Fruit fly (Drosophila melanogaster): ENCODE data around the gene CG16986.

CG16986 gene

dm6 chr3L:2552116-2552843 is 47.9 kb upstream of the CG16986 start (continued):
- TF ChIP-seq wor (GFP tag; IDR thresholded peaks at IDR 0.05), result 0 out of 2 replicates have a peak, but pooled peaks have one; percentile 37
- 0 out of 2 replicates have a peak, but pooled peaks have one; percentile 19 for TF ChIP-seq al (GFP tag; IDR thresholded peaks at IDR 0.05)
- TF ChIP-seq sens (GFP tag), result peak; percentile 96
- peak; percentile 72 for TF ChIP-seq CG17359 (tag; optimal IDR thresholded peaks at IDR 0.05)
- peak; percentile 47 for TF ChIP-seq caup (GFP tag; optimal IDR thresholded peaks at IDR 0.05; ENCODE audit: severe bottlenecking)
- no peak for TF ChIP-seq unc-4 (GFP tag; IDR thresholded peaks at IDR 0.05; ENCODE audit: partially characterized antibody)
- peak; percentile 37 for TF ChIP-seq fd64A (GFP tag; optimal IDR thresholded peaks at IDR 0.05)
- TF ChIP-seq Poxn (GFP tag; IDR thresholded peaks at IDR 0.05), result no peak
- no peak for TF ChIP-seq hbn (GFP tag; IDR thresholded peaks at IDR 0.05; ENCODE audit: partially characterized antibody)
- TF ChIP-seq CG1529 (GFP tag; optimal IDR thresholded peaks at IDR 0.05), result peak; percentile 50
- no peak; the same call in 2 of the 3 replicates for TF ChIP-seq CG11093 (GFP tag; IDR thresholded peaks at IDR 0.05)
- peak; percentile 54; the same call in 2 of the 3 replicates for TF ChIP-seq Aef1 (GFP tag; IDR thresholded peaks at IDR 0.05)
- TF ChIP-seq CG18599 (GFP tag; optimal IDR thresholded peaks at IDR 0.05), result peak; percentile 76
- no peak for TF ChIP-seq D (optimal IDR thresholded peaks at IDR 0.05)
- TF ChIP-seq D (GFP tag; optimal IDR thresholded peaks at IDR 0.05), result peak; percentile 79
- peak; percentile 52 for TF ChIP-seq esg (GFP tag; conservative IDR thresholded peaks at IDR 0.05)
- TF ChIP-seq kay (GFP tag; optimal IDR thresholded peaks at IDR 0.05), result peak; percentile 18
- TF ChIP-seq ci (GFP tag; IDR thresholded peaks at IDR 0.05), result peak; percentile 82
- no peak for TF ChIP-seq CG31365 (tag; optimal IDR thresholded peaks at IDR 0.05)
- peak; percentile 73 for TF ChIP-seq CG14710 (tag; optimal IDR thresholded peaks at IDR 0.05)
- TF ChIP-seq repo (GFP tag; optimal IDR thresholded peaks at IDR 0.05), result peak; percentile 51
- peak; percentile 67 for TF ChIP-seq BtbVII (GFP tag; optimal IDR thresholded peaks at IDR 0.05)
- TF ChIP-seq z (GFP tag; IDR thresholded peaks at IDR 0.05), result no peak
- no peak for TF ChIP-seq CG34376 (GFP tag; optimal IDR thresholded peaks at IDR 0.05)
- peak; percentile 33 for TF ChIP-seq Hmr (GFP tag; optimal IDR thresholded peaks at IDR 0.05)
- TF ChIP-seq CG5953 (GFP tag; IDR thresholded peaks at IDR 0.05), result no peak
- TF ChIP-seq CG32772 (GFP tag; IDR thresholded peaks at IDR 0.05), result peak; percentile 63
- TF ChIP-seq CG11696 (GFP tag; IDR thresholded peaks at IDR 0.05), result no peak
- TF ChIP-seq gsb-n (tag; optimal IDR thresholded peaks at IDR 0.05), result peak; percentile 74
- peak; percentile 77 for TF ChIP-seq CG12391 (tag; optimal IDR thresholded peaks at IDR 0.05)
- peak; percentile 65 for TF ChIP-seq ATbp (GFP tag; optimal IDR thresholded peaks at IDR 0.05)
- peak; percentile 67 for TF ChIP-seq CG6254 (GFP tag; optimal IDR thresholded peaks at IDR 0.05)
- TF ChIP-seq Ets97D (GFP tag; optimal IDR thresholded peaks at IDR 0.05), result peak; percentile 45
- peak; percentile 41 for TF ChIP-seq abd-A (tag; optimal IDR thresholded peaks at IDR 0.05)
- TF ChIP-seq Xrp1 (GFP tag; IDR thresholded peaks at IDR 0.05), result peak; percentile 79
- peak; percentile 47; the same call in 1 of the 2 replicates for TF ChIP-seq CG1024 (GFP tag; IDR thresholded peaks at IDR 0.05)
- TF ChIP-seq phol (tag; optimal IDR thresholded peaks at IDR 0.05), result peak; percentile 78
- TF ChIP-seq CG12236 (GFP tag; optimal IDR thresholded peaks at IDR 0.05), result peak; percentile 52
- peak; percentile 87 for TF ChIP-seq CG2712 (tag; optimal IDR thresholded peaks at IDR 0.05)
- TF ChIP-seq bbx (GFP tag; IDR thresholded peaks at IDR 0.05; ENCODE audit: partially characterized antibody), result no peak
- TF ChIP-seq sug (tag; optimal IDR thresholded peaks at IDR 0.05), result no peak
- no peak for TF ChIP-seq Mrtf (GFP tag; IDR thresholded peaks at IDR 0.05)
- no peak for TF ChIP-seq ranshi (GFP tag; IDR thresholded peaks at IDR 0.05)
- TF ChIP-seq Oli (tag; optimal IDR thresholded peaks at IDR 0.05), result peak; percentile 73
- TF ChIP-seq Oaz (GFP tag; IDR thresholded peaks at IDR 0.05), result no peak
- no peak for TF ChIP-seq Taf1 (GFP tag; IDR thresholded peaks at IDR 0.05)
- peak; percentile 5 for TF ChIP-seq sqz (GFP tag; optimal IDR thresholded peaks at IDR 0.05)
- TF ChIP-seq usp (GFP tag; optimal IDR thresholded peaks at IDR 0.05), result no peak
- TF ChIP-seq CG11695 (GFP tag; IDR thresholded peaks at IDR 0.05), result peak; percentile 46; the same call in 1 of the 3 replicates
- no peak for TF ChIP-seq Neu2 (GFP tag; optimal IDR thresholded peaks at IDR 0.05; ENCODE audit: borderline replicate concordance)

Measured in whole organism, embryonic.